Worm (Caenorhabditis elegans) whole organism, early embryonic: ENCODE results near the gene him-18.

ENCODE experiments used
- B0310.2 ChIP-seq: sonication (generic microtip); optimal IDR thresholded peaks from 2 replicates; lab custom pipeline; 2016; ENCODE audit warnings: mild to moderate bottlenecking, missing genetic modification characterization, missing compliant biosample characterization
- F13C5.2 ChIP-seq: sonication (generic microtip); optimal IDR thresholded peaks from 2 replicates; lab custom pipeline; 2017; ENCODE audit warnings: mild to moderate bottlenecking, missing genetic modification characterization, inconsistent platforms, missing compliant biosample characterization
- aly-1 ChIP-seq: sonication (generic microtip); optimal IDR thresholded peaks from 2 replicates; lab custom pipeline; 2016; ENCODE audit warnings: missing genetic modification characterization, missing compliant biosample characterization
- ama-1 ChIP-seq: fragments of 150-350 bp; optimal IDR thresholded peaks from 2 replicates; lab custom pipeline; 2014
- ceh-13 ChIP-seq: fragments of 200-800 bp; sonication (Bioruptor generic); optimal IDR thresholded peaks from 2 replicates; lab custom pipeline; 2018; ENCODE audit warnings: mild to moderate bottlenecking, missing genetic modification characterization, missing compliant biosample characterization
- ceh-36 ChIP-seq: sonication (generic microtip); optimal IDR thresholded peaks from 2 replicates; lab custom pipeline; 2016; ENCODE audit warnings: missing genetic modification characterization, inconsistent platforms, missing compliant biosample characterization
- ets-7 ChIP-seq: sonication (generic microtip); optimal IDR thresholded peaks from 2 replicates; lab custom pipeline; 2016; ENCODE audit warnings: missing genotype, missing genetic modification characterization, missing compliant biosample characterization
- flt-1 ChIP-seq: fragments of 200-800 bp; sonication (Bioruptor generic); IDR thresholded peaks from 2 replicates; pipeline ENCODE4 v1.3.6; 2022; ENCODE audit warnings: missing genetic modification characterization, missing compliant biosample characterization
- hmbx-1 ChIP-seq: sonication (generic microtip); optimal IDR thresholded peaks from 2 replicates; lab custom pipeline; 2016; ENCODE audit warnings: mild to moderate bottlenecking, missing genetic modification characterization, missing compliant biosample characterization
- hmg-4 ChIP-seq: fragments of 200-800 bp; sonication (Bioruptor generic); optimal IDR thresholded peaks from 2 replicates; lab custom pipeline; 2018; ENCODE audit warnings: mild to moderate bottlenecking, missing genetic modification characterization, missing compliant biosample characterization
- hnd-1 ChIP-seq: sonication (generic microtip); optimal IDR thresholded peaks from 2 replicates; lab custom pipeline; 2016; ENCODE audit warnings: missing genetic modification characterization, missing compliant biosample characterization
- pes-1 ChIP-seq: fragments of 200-800 bp; sonication (Bioruptor generic); IDR thresholded peaks from 2 replicates; pipeline ENCODE4 v1.3.6; 2022; ENCODE audit warnings: missing genetic modification reagents, missing genetic modification characterization, missing compliant biosample characterization
- scrt-1 ChIP-seq: fragments of 200-800 bp; sonication (Bioruptor generic); IDR thresholded peaks from 2 replicates; pipeline ENCODE4 v1.3.6; 2022; ENCODE audit warnings: missing genetic modification characterization, missing compliant biosample characterization
- sea-1 ChIP-seq: fragments of 200-800 bp; sonication (Bioruptor generic); conservative IDR thresholded peaks from 2 replicates; pipeline ENCODE4 v1.3.6; 2022; ENCODE audit warnings: missing genetic modification characterization, missing compliant biosample characterization
- tbx-11 ChIP-seq: fragments of 200-800 bp; sonication (Bioruptor generic); IDR thresholded peaks from 2 replicates; pipeline ENCODE4 v1.3.6; 2022; ENCODE audit warnings: missing genetic modification characterization, missing compliant biosample characterization
- tbx-37 ChIP-seq: fragments of 200-800 bp; sonication (Bioruptor generic); conservative IDR thresholded peaks from 2 replicates; pipeline ENCODE4 v1.3.6; 2022; ENCODE audit warnings: missing genetic modification reagents, missing genetic modification characterization, missing compliant biosample characterization
- tra-4 ChIP-seq: sonication (generic microtip); optimal IDR thresholded peaks from 2 replicates; lab custom pipeline; 2017; ENCODE audit warnings: missing genetic modification characterization, missing compliant biosample characterization

The him-18 gene

DNA sequence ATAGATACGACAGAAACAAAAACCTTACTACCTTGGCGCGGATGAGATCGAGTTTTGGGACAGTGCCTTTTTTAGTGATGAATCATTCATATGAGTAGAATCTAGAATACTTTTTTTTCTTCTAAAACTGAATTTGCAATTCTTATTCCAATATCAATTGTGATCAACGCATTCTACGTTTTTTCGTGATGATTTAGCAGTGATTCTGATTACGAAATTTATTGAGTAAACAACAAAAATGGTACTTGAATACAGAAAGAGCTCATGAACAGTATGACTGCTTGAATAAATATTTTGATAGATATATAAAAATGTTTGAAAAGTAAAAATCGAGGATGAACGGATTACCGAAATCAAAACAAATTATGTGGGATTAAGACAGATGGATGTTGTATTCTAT is at the start of gene him-18:
Gene him-18, minus strand, starts transcription at position 101 of the 400 bp plus-strand sequence.
- TF ChIP-seq pes-1 (GFP tag; lab: Robert Waterston, UW) (no peak), ets-7 (tag; lab: Kevin White, UChicago) (no peak), ceh-13 (GFP tag; lab: Kevin White, UChicago) (no peak)

DNA sequence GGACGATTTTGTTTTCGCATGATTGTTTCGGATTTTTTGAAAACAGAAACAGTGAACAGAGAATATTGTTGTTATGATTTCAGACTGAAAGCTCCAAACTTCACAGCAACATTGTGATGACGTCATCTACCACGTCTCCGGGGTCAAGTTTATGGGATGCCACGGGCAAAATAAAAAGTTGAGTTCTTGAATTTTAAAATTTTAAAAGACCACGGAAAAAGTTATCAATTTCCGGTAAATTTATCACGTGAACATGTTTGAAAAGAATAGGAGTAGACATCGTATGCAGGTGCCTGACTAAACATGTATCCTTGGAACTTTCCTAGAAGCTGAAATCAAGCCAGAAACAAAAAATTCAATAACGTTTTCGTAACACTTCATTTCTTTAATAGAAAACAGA is 48.5 kb upstream of the him-18 start, which contains the start of gene B0393.4:
Gene B0393.4, minus strand, starts transcription at position 101 of the 400 bp plus-strand sequence.
- TF ChIP-seq aly-1 (tag; lab: Kevin White, UChicago) (no peak), F13C5.2 (tag; lab: Kevin White, UChicago) (no peak), ceh-36 (no peak), scrt-1 (GFP tag; lab: Robert Waterston, UW) (no peak)

- no peak for TF ChIP-seq ama-1 (lab: Kevin White, UChicago)
- no peak for TF ChIP-seq tra-4 (tag; lab: Kevin White, UChicago)
- TF ChIP-seq hmbx-1 (tag; lab: Kevin White, UChicago), result no peak
- TF ChIP-seq ets-7 (tag; lab: Kevin White, UChicago), result no peak
- TF ChIP-seq flt-1 (GFP tag; lab: Robert Waterston, UW), result no peak
- TF ChIP-seq hmg-4, result no peak
- TF ChIP-seq pes-1 (GFP tag; lab: Robert Waterston, UW), result no peak
- no peak for TF ChIP-seq aly-1 (tag; lab: Kevin White, UChicago)
- no peak for TF ChIP-seq tbx-37 (GFP tag; lab: Robert Waterston, UW)
- TF ChIP-seq F13C5.2 (tag; lab: Kevin White, UChicago), result no peak
- no peak for TF ChIP-seq sea-1
- TF ChIP-seq hnd-1, result no peak
- no peak for TF ChIP-seq scrt-1 (GFP tag; lab: Robert Waterston, UW)
- TF ChIP-seq tbx-11, result no peak
- no peak for TF ChIP-seq ceh-13 (GFP tag; lab: Kevin White, UChicago)
- TF ChIP-seq B0310.2 (tag; lab: Kevin White, UChicago), result no peak
- no peak for TF ChIP-seq ceh-36
Observed at ce11 chrIII:4762846-4763245, 47.9 kb upstream of the him-18 start.

DNA sequence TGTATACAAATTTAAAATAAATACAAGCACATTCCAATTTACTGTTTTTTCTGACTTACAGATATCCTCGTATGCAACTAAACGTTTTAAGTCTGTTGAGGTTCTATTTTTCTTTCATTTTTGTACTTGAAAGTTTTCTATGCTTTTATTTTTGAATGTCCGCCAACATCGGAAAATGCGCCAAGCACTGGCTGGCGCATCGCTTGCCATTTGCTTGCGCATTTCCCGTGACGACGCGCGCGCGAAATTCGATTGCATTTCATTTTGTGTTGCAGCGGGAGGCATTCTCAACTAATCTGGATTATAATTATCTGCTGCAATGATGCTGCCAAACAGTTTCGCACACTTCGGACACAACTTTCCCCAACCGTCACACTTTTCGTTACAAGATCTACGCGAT is 42.0 kb upstream of the him-18 start, which contains the start of gene fbxl-2:
Gene fbxl-2, plus strand, starts transcription at position 278 of the 400 bp plus-strand sequence.
- TF ChIP-seq hmg-4, result peak; percentile 71
- TF ChIP-seq scrt-1 (GFP tag; lab: Robert Waterston, UW), result 0 out of 2 replicates have a peak, but pooled peaks have one; percentile 65
- TF ChIP-seq F13C5.2 (tag; lab: Kevin White, UChicago), result peak; percentile 94
- no peak for TF ChIP-seq ama-1 (lab: Kevin White, UChicago)
- peak; percentile 44; the same call in 1 of the 2 replicates for TF ChIP-seq sea-1
- peak; percentile 56 for TF ChIP-seq ceh-36
- no peak for TF ChIP-seq tra-4 (tag; lab: Kevin White, UChicago)
- peak; percentile 10 for TF ChIP-seq ets-7 (tag; lab: Kevin White, UChicago)
- TF ChIP-seq pes-1 (GFP tag; lab: Robert Waterston, UW), result no peak
- TF ChIP-seq tbx-11, result peak; percentile 56; the same call in 1 of the 2 replicates
- TF ChIP-seq flt-1 (GFP tag; lab: Robert Waterston, UW), result peak; percentile 80; the same call in 1 of the 2 replicates
- no peak for TF ChIP-seq ceh-13 (GFP tag; lab: Kevin White, UChicago)
- TF ChIP-seq hmbx-1 (tag; lab: Kevin White, UChicago), result no peak
- TF ChIP-seq hnd-1, result peak; percentile 40
- TF ChIP-seq aly-1 (tag; lab: Kevin White, UChicago), result no peak
- peak; percentile 34 for TF ChIP-seq B0310.2 (tag; lab: Kevin White, UChicago)
- TF ChIP-seq tbx-37 (GFP tag; lab: Robert Waterston, UW), result no peak

ce11 chrIII:4754001-4754561 is 39.1 kb upstream of the him-18 start, which contains the start of the genes rps-0 and rbg-3:
rps-0 (minus strand) TSS chrIII:4754051.
rbg-3 (plus strand) TSS chrIII:4754424.
- TF ChIP-seq F13C5.2 (tag; lab: Kevin White, UChicago) (peak; percentile 80), ceh-13 (GFP tag; lab: Kevin White, UChicago) (no peak)

ce11 chrIII:4748666-4749065 is 33.7 kb upstream of the him-18 start:
- TF ChIP-seq hnd-1 (no peak), B0310.2 (tag; lab: Kevin White, UChicago) (no peak), ama-1 (lab: Kevin White, UChicago) (no peak), flt-1 (GFP tag; lab: Robert Waterston, UW) (no peak), ceh-36 (no peak), tbx-11 (no peak), scrt-1 (GFP tag; lab: Robert Waterston, UW) (no peak), ets-7 (tag; lab: Kevin White, UChicago) (no peak), aly-1 (tag; lab: Kevin White, UChicago) (no peak), tbx-37 (GFP tag; lab: Robert Waterston, UW) (no peak), pes-1 (GFP tag; lab: Robert Waterston, UW) (no peak), hmg-4 (no peak)

ce11 chrIII:4748109-4748508 is 33.1 kb upstream of the him-18 start, which contains the start of gene col-89:
col-89 (plus strand) TSS chrIII:4748127.
- no peak for TF ChIP-seq flt-1 (GFP tag; lab: Robert Waterston, UW)
- TF ChIP-seq hnd-1, result no peak
- TF ChIP-seq pes-1 (GFP tag; lab: Robert Waterston, UW), result no peak
- no peak for TF ChIP-seq hmg-4
- TF ChIP-seq aly-1 (tag; lab: Kevin White, UChicago), result no peak
- no peak for TF ChIP-seq tbx-37 (GFP tag; lab: Robert Waterston, UW)
- no peak for TF ChIP-seq ama-1 (lab: Kevin White, UChicago)

DNA sequence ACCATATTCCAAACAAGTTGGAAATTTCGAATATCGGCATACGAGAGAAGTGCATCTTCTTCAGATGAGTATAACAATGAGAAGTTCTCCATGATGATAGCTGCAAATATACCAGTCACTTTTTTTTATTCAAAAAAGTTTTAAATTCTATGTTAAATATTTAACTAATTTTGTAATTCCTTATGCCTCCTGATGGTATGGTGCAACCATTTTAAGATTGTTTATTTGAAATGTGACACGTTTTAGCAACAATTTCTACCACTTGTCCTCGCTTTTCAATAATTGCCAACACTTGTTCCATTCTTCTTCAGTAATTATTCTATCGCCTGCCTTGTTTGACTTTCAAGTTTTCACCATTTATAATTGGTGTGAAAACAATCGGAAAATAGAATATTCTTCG is 30.9 kb upstream of the him-18 start, which contains the start of gene F17C8.6:
Gene F17C8.6, minus strand, starts transcription at position 101 of the 400 bp plus-strand sequence.
- TF ChIP-seq hnd-1 (no peak), scrt-1 (GFP tag; lab: Robert Waterston, UW) (no peak), sea-1 (no peak), ama-1 (lab: Kevin White, UChicago) (no peak), pes-1 (GFP tag; lab: Robert Waterston, UW) (no peak), tbx-11 (no peak), F13C5.2 (tag; lab: Kevin White, UChicago) (no peak), ets-7 (tag; lab: Kevin White, UChicago) (no peak), hmbx-1 (tag; lab: Kevin White, UChicago) (no peak), tra-4 (tag; lab: Kevin White, UChicago) (no peak), aly-1 (tag; lab: Kevin White, UChicago) (no peak), tbx-37 (GFP tag; lab: Robert Waterston, UW) (no peak), ceh-36 (no peak), ceh-13 (GFP tag; lab: Kevin White, UChicago) (no peak), B0310.2 (tag; lab: Kevin White, UChicago) (no peak), flt-1 (GFP tag; lab: Robert Waterston, UW) (no peak), hmg-4 (no peak)
